Fruit fly (Drosophila melanogaster) whole organism, embryonic: Measurements from ENCODE around the gene sloth1.

ENCODE experiments used
- Atf3 ChIP-seq: fragments of 200-800 bp; sonication (Bioruptor generic); optimal IDR thresholded peaks from 3 replicates; lab custom pipeline; 2016; ENCODE audit warnings: missing biosample characterization, missing genetic modification characterization
- Awh ChIP-seq: fragments of 200-800 bp; sonication (Bioruptor generic); IDR thresholded peaks from 2 replicates; pipeline ENCODE4, ENCODE4 v1.3.6; 2022; ENCODE audit warnings: missing biosample characterization, missing genetic modification characterization
- B-H2 ChIP-seq: fragments of 200-800 bp; sonication (Bioruptor generic); optimal IDR thresholded peaks from 2 replicates; lab custom pipeline; 2018; ENCODE audit warnings: missing biosample characterization, mild to moderate bottlenecking, missing genetic modification characterization
- Blimp-1 ChIP-seq: fragments of 200-800 bp; sonication (Bioruptor generic); optimal IDR thresholded peaks from 3 replicates; lab custom pipeline; 2018; ENCODE audit warnings: missing biosample characterization, missing genetic modification characterization, mild to moderate bottlenecking, moderate library complexity, missing genetic modification reagents
- CG10321 ChIP-seq: fragments of 200-800 bp; sonication (Bioruptor generic); IDR thresholded peaks from 2 replicates; pipeline ENCODE4 v1.3.6; 2022; ENCODE audit warnings: missing biosample characterization, missing genetic modification characterization
- CG10366 ChIP-seq: fragments of 200-800 bp; sonication (Bioruptor generic); IDR thresholded peaks from 2 replicates; pipeline ENCODE4 v1.3.6; 2022; ENCODE audit warnings: missing biosample characterization, missing genetic modification characterization
- CG10431 ChIP-seq: fragments of 200-800 bp; sonication (Bioruptor generic); optimal IDR thresholded peaks from 3 replicates; lab custom pipeline; 2018; ENCODE audit warnings: missing biosample characterization, mild to moderate bottlenecking, missing genetic modification characterization
- CG12299 ChIP-seq: fragments of 200-800 bp; sonication (Bioruptor generic); optimal IDR thresholded peaks from 2 replicates; lab custom pipeline; 2018; ENCODE audit warnings: missing biosample characterization, mild to moderate bottlenecking, missing genetic modification characterization
- CG15479 ChIP-seq: fragments of 200-800 bp; sonication (Bioruptor generic); optimal IDR thresholded peaks from 3 replicates; lab custom pipeline; 2019; ENCODE audit warnings: missing biosample characterization, mild to moderate bottlenecking, missing genetic modification characterization, moderate library complexity
- CG16813 ChIP-seq: fragments of 200-800 bp; sonication (Bioruptor generic); IDR thresholded peaks from 3 replicates; pipeline ENCODE4 v1.3.6; 2022; ENCODE audit warnings: missing biosample characterization, missing genetic modification characterization; ENCODE audit not compliant: partially characterized antibody
- CG18262 ChIP-seq: fragments of 200-800 bp; optimal IDR thresholded peaks from 3 replicates; lab custom pipeline; 2019; ENCODE audit warnings: missing biosample characterization, mild to moderate bottlenecking, missing genetic modification characterization, moderate library complexity
- CG4617 ChIP-seq: fragments of 200-800 bp; sonication (Bioruptor generic); optimal IDR thresholded peaks from 3 replicates; lab custom pipeline; 2016; ENCODE audit warnings: missing biosample characterization, missing genetic modification characterization, borderline replicate concordance
- CG4707 ChIP-seq: fragments of 200-800 bp; sonication (Bioruptor generic); optimal IDR thresholded peaks from 2 replicates; lab custom pipeline; 2018; ENCODE audit warnings: missing biosample characterization, mild to moderate bottlenecking, missing genetic modification characterization, moderate library complexity
- CG5953 ChIP-seq: fragments of 200-800 bp; sonication (Bioruptor generic); IDR thresholded peaks from 2 replicates; pipeline ENCODE4 v1.3.6; 2022; ENCODE audit warnings: missing biosample characterization, missing genetic modification characterization
- CG7963 ChIP-seq: fragments of 200-800 bp; sonication (Bioruptor generic); IDR thresholded peaks from 3 replicates; pipeline ENCODE4 v1.3.6; 2022; ENCODE audit warnings: missing biosample characterization, missing genetic modification characterization; ENCODE audit not compliant: partially characterized antibody
- CG9215 ChIP-seq: fragments of 200-800 bp; sonication (Bioruptor generic); IDR thresholded peaks from 2 replicates; pipeline ENCODE4 v1.3.6; 2022; ENCODE audit warnings: missing biosample characterization, missing genetic modification characterization
- D19B ChIP-seq: fragments of 200-800 bp; sonication (Bioruptor generic); optimal IDR thresholded peaks from 2 replicates; lab custom pipeline; 2017; ENCODE audit warnings: missing biosample characterization, mild to moderate bottlenecking, missing genetic modification characterization
- Dbx ChIP-seq: fragments of 200-800 bp; sonication (Bioruptor generic); IDR thresholded peaks from 3 replicates; pipeline ENCODE4 v1.3.6; 2022; ENCODE audit warnings: missing biosample characterization, missing genetic modification characterization
- Dip3 ChIP-seq: fragments of 200-800 bp; sonication (Bioruptor generic); optimal IDR thresholded peaks from 3 replicates; lab custom pipeline; 2016; ENCODE audit warnings: missing biosample characterization, missing genetic modification characterization
- Fer2 ChIP-seq: fragments of 200-800 bp; sonication (Bioruptor generic); optimal IDR thresholded peaks from 2 replicates; lab custom pipeline; 2018; ENCODE audit warnings: missing biosample characterization, mild to moderate bottlenecking, missing genetic modification characterization, moderate library complexity
- Fer3 ChIP-seq: fragments of 200-800 bp; sonication (Bioruptor generic); optimal IDR thresholded peaks from 2 replicates; lab custom pipeline; 2018; ENCODE audit warnings: missing biosample characterization, mild to moderate bottlenecking, missing genetic modification characterization, moderate library complexity
- Gsc ChIP-seq: fragments of 200-800 bp; sonication (Bioruptor generic); IDR thresholded peaks from 2 replicates; pipeline ENCODE4 v1.3.6; 2022; ENCODE audit warnings: missing biosample characterization, missing genetic modification characterization
- H15 ChIP-seq: fragments of 200-800 bp; sonication (Bioruptor generic); IDR thresholded peaks from 3 replicates; pipeline ENCODE4 v1.3.6; 2022; ENCODE audit warnings: missing biosample characterization, missing genetic modification characterization
- HLH3B ChIP-seq: fragments of 200-800 bp; sonication (Bioruptor generic); IDR thresholded peaks from 2 replicates; pipeline ENCODE4 v1.3.6; 2022; ENCODE audit warnings: missing biosample characterization, missing genetic modification characterization
- HmgD ChIP-seq: fragments of 200-800 bp; sonication (Bioruptor generic); optimal IDR thresholded peaks from 3 replicates; lab custom pipeline; 2016; ENCODE audit warnings: missing biosample characterization, missing genetic modification characterization
- Hr3 ChIP-seq: fragments of 200-800 bp; sonication (Bioruptor generic); optimal IDR thresholded peaks from 3 replicates; lab custom pipeline; 2016; ENCODE audit warnings: missing biosample characterization, missing genetic modification characterization
- Jarid2 ChIP-seq: fragments of 200-800 bp; sonication (Bioruptor generic); optimal IDR thresholded peaks from 3 replicates; lab custom pipeline; 2017; ENCODE audit warnings: mild to moderate bottlenecking, missing biosample characterization, missing genetic modification reagents, missing genetic modification characterization
- Meics ChIP-seq: fragments of 200-800 bp; sonication (Bioruptor generic); optimal IDR thresholded peaks from 2 replicates; lab custom pipeline; 2017; ENCODE audit warnings: missing biosample characterization, mild to moderate bottlenecking, missing genetic modification characterization
- Myb ChIP-seq: fragments of 200-800 bp; sonication (Bioruptor generic); optimal IDR thresholded peaks from 2 replicates; lab custom pipeline; 2016; ENCODE audit warnings: missing biosample characterization, missing genetic modification characterization
- Opbp ChIP-seq: fragments of 200-800 bp; sonication (Bioruptor generic); IDR thresholded peaks from 3 replicates; pipeline ENCODE4 v1.3.6; 2022; ENCODE audit warnings: missing biosample characterization, missing genetic modification characterization; ENCODE audit not compliant: partially characterized antibody
- Poxn ChIP-seq: fragments of 200-800 bp; sonication (Bioruptor generic); IDR thresholded peaks from 2 replicates; pipeline ENCODE4 v1.3.6; 2022; ENCODE audit warnings: missing biosample characterization, missing genetic modification characterization
- Sox100B ChIP-seq: fragments of 200-800 bp; sonication (Bioruptor generic); optimal IDR thresholded peaks from 3 replicates; lab custom pipeline; 2018; ENCODE audit warnings: missing biosample characterization, mild to moderate bottlenecking, missing genetic modification characterization
- Sry-β ChIP-seq: fragments of 200-800 bp; sonication (Bioruptor generic); optimal IDR thresholded peaks from 2 replicates; lab custom pipeline; 2018; ENCODE audit warnings: missing biosample characterization, mild to moderate bottlenecking, missing genetic modification characterization, moderate library complexity
- TFAM ChIP-seq: fragments of 200-800 bp; sonication (Bioruptor generic); optimal IDR thresholded peaks from 2 replicates; lab custom pipeline; 2017; ENCODE audit warnings: missing biosample characterization, missing genetic modification characterization, inconsistent platforms
- ato ChIP-seq: fragments of 200-800 bp; sonication (Bioruptor generic); IDR thresholded peaks from 2 replicates; pipeline ENCODE4 v1.3.6; 2022; ENCODE audit warnings: missing biosample characterization, missing genetic modification characterization; ENCODE audit not compliant: partially characterized antibody
- chinmo ChIP-seq: fragments of 200-800 bp; sonication (Bioruptor generic); IDR thresholded peaks from 4 replicates; pipeline ENCODE4 v1.3.6; 2022; ENCODE audit warnings: missing biosample characterization, missing genetic modification characterization; ENCODE audit not compliant: partially characterized antibody
- crp ChIP-seq, 2 experiments: fragments of 200-800 bp; sonication (Bioruptor generic); optimal IDR thresholded peaks; 2 replicates in 1 of 2; 3 replicates in 1 of 2; lab custom pipeline; 2017; ENCODE audit warnings: missing biosample characterization in 2 of 2, missing genetic modification characterization in 2 of 2, mild to moderate bottlenecking in 1 of 2, moderate library complexity in 1 of 2
- disco-r ChIP-seq: fragments of 200-800 bp; sonication (Bioruptor generic); optimal IDR thresholded peaks from 2 replicates; lab custom pipeline; 2016; ENCODE audit warnings: missing biosample characterization, missing genetic modification characterization
- gce ChIP-seq: fragments of 200-800 bp; sonication (Bioruptor generic); IDR thresholded peaks from 3 replicates; pipeline ENCODE4 v1.3.6; 2022; ENCODE audit warnings: missing biosample characterization, missing genetic modification characterization
- gem ChIP-seq: fragments of 200-800 bp; sonication (Bioruptor generic); optimal IDR thresholded peaks from 2 replicates; lab custom pipeline; 2019; ENCODE audit warnings: missing biosample characterization, mild to moderate bottlenecking, missing genetic modification characterization, moderate library complexity
- gt ChIP-seq: fragments of 200-800 bp; sonication (Bioruptor generic); IDR thresholded peaks from 2 replicates; pipeline ENCODE4 v1.3.6; 2022; ENCODE audit warnings: missing biosample characterization, missing genetic modification characterization
- mam ChIP-seq: fragments of 200-800 bp; sonication (Bioruptor generic); optimal IDR thresholded peaks from 3 replicates; lab custom pipeline; 2016; ENCODE audit warnings: missing biosample characterization, missing genetic modification characterization
- pum ChIP-seq: fragments of 200-800 bp; sonication (Bioruptor generic); optimal IDR thresholded peaks from 2 replicates; lab custom pipeline; 2016; ENCODE audit warnings: missing biosample characterization, missing genetic modification characterization
- ranshi ChIP-seq: fragments of 200-800 bp; sonication (Bioruptor generic); IDR thresholded peaks from 2 replicates; pipeline ENCODE4 v1.3.6; 2022; ENCODE audit warnings: missing biosample characterization, missing genetic modification characterization
- sens ChIP-seq: fragments of 200-800 bp; sonication (Bioruptor generic); peaks from one replicate; lab custom pipeline; 2016; ENCODE audit warnings: missing biosample characterization, missing genetic modification characterization
- seq ChIP-seq: fragments of 200-800 bp; sonication (Bioruptor generic); IDR thresholded peaks from 2 replicates; pipeline ENCODE4 v1.3.6; 2022; ENCODE audit warnings: missing biosample characterization, missing genetic modification characterization
- sna ChIP-seq: fragments of 200-800 bp; sonication (Bioruptor generic); IDR thresholded peaks from 2 replicates; pipeline ENCODE4 v1.3.6; 2022; ENCODE audit warnings: missing biosample characterization, missing genetic modification characterization; ENCODE audit not compliant: partially characterized antibody
- trem ChIP-seq: fragments of 200-800 bp; optimal IDR thresholded peaks from 3 replicates; lab custom pipeline; 2019; ENCODE audit warnings: missing biosample characterization, mild to moderate bottlenecking, missing genetic modification characterization, moderate library complexity
- unpg ChIP-seq: fragments of 200-800 bp; sonication (Bioruptor generic); optimal IDR thresholded peaks from 3 replicates; lab custom pipeline; 2018; ENCODE audit warnings: missing biosample characterization, mild to moderate bottlenecking, missing genetic modification characterization, moderate library complexity
- zen2 ChIP-seq: fragments of 200-800 bp; sonication (Bioruptor generic); IDR thresholded peaks from 3 replicates; pipeline ENCODE4 v1.3.6; 2022; ENCODE audit warnings: missing biosample characterization, missing genetic modification characterization; ENCODE audit not compliant: partially characterized antibody

The sloth1 gene

dm6 chrX:6993753-6994152 is 17.4 kb upstream of the sloth1 start (continued):
- no peak for TF ChIP-seq crp (GFP tag; optimal IDR thresholded peaks at IDR 0.05; lab: Kevin White, UChicago)
- TF ChIP-seq B-H2 (GFP tag; lab: Kevin White, UChicago) = no peak
- peak; percentile 42 for TF ChIP-seq Sox100B (GFP tag; lab: Kevin White, UChicago)
- TF ChIP-seq pum (GFP tag; lab: Kevin White, UChicago) = peak; percentile 59
- peak; percentile 72 for TF ChIP-seq CG9215
- TF ChIP-seq ato = no peak
- TF ChIP-seq CG12299 (tag; lab: Kevin White, UChicago) = peak; percentile 45
- TF ChIP-seq Dip3 = peak; percentile 76
- peak; percentile 55 for TF ChIP-seq D19B (GFP tag; lab: Kevin White, UChicago)
- no peak for TF ChIP-seq CG7963 (GFP tag; lab: Robert Waterston, UW)
- TF ChIP-seq CG15479 (GFP tag; lab: Kevin White, UChicago) = no peak
- TF ChIP-seq Myb (GFP tag; lab: Kevin White, UChicago) = peak; percentile 56
- peak; percentile 76 for TF ChIP-seq seq (GFP tag; lab: Robert Waterston, UW)
- TF ChIP-seq CG5953 = peak; percentile 74
- TF ChIP-seq Blimp-1 (GFP tag; lab: Kevin White, UChicago) = peak; percentile 63
- TF ChIP-seq Dbx (GFP tag; lab: Robert Waterston, UW) = peak; percentile 79
- no peak for TF ChIP-seq disco-r (GFP tag; lab: Kevin White, UChicago)
- peak; percentile 83 for TF ChIP-seq ranshi (GFP tag; lab: Robert Waterston, UW)
- TF ChIP-seq HmgD (GFP tag; lab: Kevin White, UChicago) = peak; percentile 34
- no peak for TF ChIP-seq Jarid2 (GFP tag; lab: Kevin White, UChicago)
- peak; percentile 39; the same call in 1 of the 2 replicates for TF ChIP-seq Gsc
- TF ChIP-seq sna (GFP tag; lab: Robert Waterston, UW) = no peak
- peak; percentile 39 for TF ChIP-seq CG4617
- TF ChIP-seq CG10321 (GFP tag; lab: Robert Waterston, UW) = no peak
- TF ChIP-seq zen2 (GFP tag; lab: Robert Waterston, UW) = no peak
- TF ChIP-seq CG4707 (GFP tag; lab: Kevin White, UChicago) = no peak
- no peak for TF ChIP-seq CG16813 (GFP tag; lab: Robert Waterston, UW)
- TF ChIP-seq mam (GFP tag; lab: Kevin White, UChicago) = peak; percentile 74
- 0 out of 4 replicates have a peak, but pooled peaks have one; percentile 3 for TF ChIP-seq chinmo
- TF ChIP-seq gce (GFP tag; lab: Robert Waterston, UW) = peak; percentile 67; the same call in 2 of the 3 replicates
- TF ChIP-seq H15 (GFP tag; lab: Robert Waterston, UW) = peak; percentile 83
- peak; percentile 62 for TF ChIP-seq gt (GFP tag; lab: Robert Waterston, UW)
- TF ChIP-seq Meics (GFP tag; lab: Kevin White, UChicago) = peak; percentile 70
- peak; percentile 70 for TF ChIP-seq Awh
- TF ChIP-seq Fer3 (tag; lab: Kevin White, UChicago) = peak; percentile 67
- TF ChIP-seq CG10366 (GFP tag; lab: Robert Waterston, UW) = peak; percentile 80
- peak; percentile 10 for TF ChIP-seq Fer2 (tag; lab: Kevin White, UChicago)
- no peak for TF ChIP-seq Opbp
- TF ChIP-seq trem (tag; lab: Kevin White, UChicago) = no peak
- peak; percentile 20; the same call in 1 of the 2 replicates for TF ChIP-seq Poxn (GFP tag; lab: Robert Waterston, UW)
- TF ChIP-seq sens (GFP tag; lab: Kevin White, UChicago) = peak; percentile 92
- peak; percentile 60 for TF ChIP-seq Hr3 (GFP tag; lab: Kevin White, UChicago)
- TF ChIP-seq HLH3B = peak; percentile 80
- peak; percentile 51 for TF ChIP-seq CG18262
- peak; percentile 23 for TF ChIP-seq Atf3 (GFP tag; lab: Kevin White, UChicago)
- TF ChIP-seq CG10431 = no peak
- no peak for TF ChIP-seq Sry-β (GFP tag; lab: Kevin White, UChicago)
- peak; percentile 81 for TF ChIP-seq gem (tag; lab: Kevin White, UChicago)
- peak; percentile 68 for TF ChIP-seq unpg
- TF ChIP-seq TFAM (GFP tag; lab: Kevin White, UChicago) = no peak
